Fruit fly (Drosophila melanogaster): ENCODE results near the gene knk.
A peak's percentile ranks its signal among the peaks of the same experiment; 100 is the strongest.

knk gene

dm6 chr3R:10109938-10110337 lies 15.5 kb downstream of the knk start, which contains the start of gene Fmr1 (continued):
- TF ChIP-seq Hsf (GFP tag; optimal IDR thresholded peaks at IDR 0.05), result peak; percentile 52
- TF ChIP-seq MTF-1 (GFP tag; optimal IDR thresholded peaks at IDR 0.05; ENCODE audit: borderline replicate concordance), result no peak
- peak; percentile 59 for TF ChIP-seq zfh2 (GFP tag; optimal IDR thresholded peaks at IDR 0.05)
- TF ChIP-seq Trl (optimal IDR thresholded peaks at IDR 0.05), result no peak
- TF ChIP-seq Trl (GFP tag; optimal IDR thresholded peaks at IDR 0.05), result peak; percentile 52
- TF ChIP-seq mam (GFP tag; optimal IDR thresholded peaks at IDR 0.05), result peak; percentile 68
- no peak for TF ChIP-seq exex (tag; optimal IDR thresholded peaks at IDR 0.05)
- TF ChIP-seq CG9609 (GFP tag; optimal IDR thresholded peaks at IDR 0.05), result peak; percentile 64
- TF ChIP-seq Atf6 (GFP tag; IDR thresholded peaks at IDR 0.05), result peak; percentile 40; the same call in 1 of the 2 replicates
- TF ChIP-seq CHES-1-like (GFP tag; optimal IDR thresholded peaks at IDR 0.05), result peak; percentile 72
- peak; percentile 71 for TF ChIP-seq Sry-δ (GFP tag; optimal IDR thresholded peaks at IDR 0.05)
- TF ChIP-seq Ptx1 (GFP tag; IDR thresholded peaks at IDR 0.05), result peak; percentile 55; the same call in 1 of the 2 replicates
- no peak for TF ChIP-seq CG13894 (tag; optimal IDR thresholded peaks at IDR 0.05)
- peak; percentile 46 for TF ChIP-seq CG12155 (GFP tag; optimal IDR thresholded peaks at IDR 0.05)
- TF ChIP-seq wek (GFP tag; optimal IDR thresholded peaks at IDR 0.05), result no peak
- peak; percentile 40; the same call in 1 of the 2 replicates for TF ChIP-seq CG6272 (GFP tag; IDR thresholded peaks at IDR 0.05)
- peak; percentile 61 for TF ChIP-seq CG17361 (GFP tag; IDR thresholded peaks at IDR 0.05)
- TF ChIP-seq CG13775 (GFP tag; optimal IDR thresholded peaks at IDR 0.05), result peak; percentile 66
- TF ChIP-seq CG10565 (GFP tag; optimal IDR thresholded peaks at IDR 0.05), result no peak
- TF ChIP-seq scrt (GFP tag; optimal IDR thresholded peaks at IDR 0.05), result no peak
- TF ChIP-seq dan (GFP tag; IDR thresholded peaks at IDR 0.05), result no peak
- no peak for TF ChIP-seq Rx (GFP tag; IDR thresholded peaks at IDR 0.05)
- no peak for TF ChIP-seq CG3838 (GFP tag; optimal IDR thresholded peaks at IDR 0.05)
- TF ChIP-seq CG6683 (GFP tag; optimal IDR thresholded peaks at IDR 0.05), result no peak
- peak; percentile 66 for TF ChIP-seq sug (tag; optimal IDR thresholded peaks at IDR 0.05)
- peak; percentile 24 for TF ChIP-seq nerfin-1 (tag; optimal IDR thresholded peaks at IDR 0.05)
- TF ChIP-seq Side (GFP tag; optimal IDR thresholded peaks at IDR 0.05), result peak; percentile 27
- peak; percentile 51 to 52 for TF ChIP-seq dpn (GFP tag; optimal IDR thresholded peaks at IDR 0.05)
- TF ChIP-seq Usf (GFP tag; optimal IDR thresholded peaks at IDR 0.05), result no peak
- TF ChIP-seq seq (GFP tag; IDR thresholded peaks at IDR 0.05), result no peak
- TF ChIP-seq CG2120 (GFP tag; optimal IDR thresholded peaks at IDR 0.05), result peak; percentile 72
- TF ChIP-seq bab2 (GFP tag; optimal IDR thresholded peaks at IDR 0.05), result peak; percentile 54
- TF ChIP-seq CG11560 (tag; IDR thresholded peaks at IDR 0.05), result no peak
- TF ChIP-seq hkb (optimal IDR thresholded peaks at IDR 0.05), result peak; percentile 90
- peak; percentile 26; the same call in 1 of the 2 replicates for TF ChIP-seq hkb (GFP tag; IDR thresholded peaks at IDR 0.05)
- TF ChIP-seq Antp (GFP tag; optimal IDR thresholded peaks at IDR 0.05), result peak; percentile 81
- TF ChIP-seq Bteb2 (GFP tag; optimal IDR thresholded peaks at IDR 0.05), result peak; percentile 54
- TF ChIP-seq CG4328 (GFP tag; optimal IDR thresholded peaks at IDR 0.05), result no peak
- peak; percentile 46; the same call in 1 of the 2 replicates for TF ChIP-seq NFAT (GFP tag; IDR thresholded peaks at IDR 0.05)
- peak; percentile 53 for TF ChIP-seq chn (GFP tag; optimal IDR thresholded peaks at IDR 0.05)
- TF ChIP-seq CG15479 (GFP tag; optimal IDR thresholded peaks at IDR 0.05), result no peak
- peak; percentile 65 for TF ChIP-seq BEAF-32 (GFP tag; optimal IDR thresholded peaks at IDR 0.05)
- peak; percentile 52 for TF ChIP-seq CG7987 (GFP tag; optimal IDR thresholded peaks at IDR 0.05)
- TF ChIP-seq zfh1 (GFP tag; IDR thresholded peaks at IDR 0.05), result peak; percentile 31; the same call in 1 of the 3 replicates
- TF ChIP-seq ham (GFP tag; IDR thresholded peaks at IDR 0.05), result no peak
- no peak for TF ChIP-seq mld (GFP tag; IDR thresholded peaks at IDR 0.05; ENCODE audit: partially characterized antibody)
- TF ChIP-seq pho (GFP tag; optimal IDR thresholded peaks at IDR 0.05), result peak; percentile 42
- peak; percentile 41 for TF ChIP-seq CG11723 (GFP tag; optimal IDR thresholded peaks at IDR 0.05)
- peak; percentile 63 for TF ChIP-seq HLH54F (GFP tag; optimal IDR thresholded peaks at IDR 0.05)
- peak; percentile 31 for TF ChIP-seq CG18619 (GFP tag; optimal IDR thresholded peaks at IDR 0.05)
- peak; percentile 60 for TF ChIP-seq emc (GFP tag; optimal IDR thresholded peaks at IDR 0.05)
- no peak for TF ChIP-seq CG7963 (GFP tag; IDR thresholded peaks at IDR 0.05; ENCODE audit: partially characterized antibody)

Measured in whole organism, embryonic.